Worm (Caenorhabditis elegans): ENCODE results near the gene Y51B9A.7.

Y51B9A.7 gene

ce11 chrII:9358230-9358629, 41.6 kb upstream of the Y51B9A.7 start, which contains the start of gene mel-11:
TSS of gene mel-11 (plus strand) at chrII:9358530.
- TF ChIP-seq nfya-2 (GFP tag; IDR thresholded peaks at IDR 0.05) = no peak
- TF ChIP-seq F10E7.11 (tag; optimal IDR thresholded peaks at IDR 0.05) = no peak
- TF ChIP-seq athp-1 (tag; optimal IDR thresholded peaks at IDR 0.05) = no peak
- no peak for TF ChIP-seq ztf-22 (GFP tag; optimal IDR thresholded peaks at IDR 0.05)
- TF ChIP-seq B0261.1 (tag; optimal IDR thresholded peaks at IDR 0.05) = no peak
- TF ChIP-seq F57A8.1 (GFP tag; optimal IDR thresholded peaks at IDR 0.05) = no peak

- TF ChIP-seq F10E7.11 (tag; optimal IDR thresholded peaks at IDR 0.05) = no peak
- TF ChIP-seq K11D2.4 (GFP tag; IDR thresholded peaks at IDR 0.05) = no peak
- TF ChIP-seq rec-8 (tag; optimal IDR thresholded peaks at IDR 0.05) = no peak
- no peak for TF ChIP-seq ekl-4 (GFP tag; IDR thresholded peaks at IDR 0.05)
- no peak for TF ChIP-seq F52B5.7 (tag; optimal IDR thresholded peaks at IDR 0.05)
- no peak for TF ChIP-seq him-1 (tag; optimal IDR thresholded peaks at IDR 0.05)
- no peak for TF ChIP-seq ztf-26 (tag; optimal IDR thresholded peaks at IDR 0.05)
- no peak for TF ChIP-seq Y53F4B.3 (GFP tag; IDR thresholded peaks at IDR 0.05)
- no peak for TF ChIP-seq let-607 (tag; optimal IDR thresholded peaks at IDR 0.05)
- TF ChIP-seq lsy-27 (tag; optimal IDR thresholded peaks at IDR 0.05; ENCODE audit: borderline replicate concordance, insufficient read depth) = no peak
- TF ChIP-seq madf-10 (tag; optimal IDR thresholded peaks at IDR 0.05) = no peak
- TF ChIP-seq lag-1 (GFP tag; IDR thresholded peaks at IDR 0.05) = no peak
- no peak for TF ChIP-seq gei-17 (GFP tag; optimal IDR thresholded peaks at IDR 0.05)
- TF ChIP-seq zfh-2 (GFP tag; conservative IDR thresholded peaks at IDR 0.05) = no peak
- no peak for TF ChIP-seq repo-1 (tag; optimal IDR thresholded peaks at IDR 0.05)
- TF ChIP-seq unc-62 (GFP tag; optimal IDR thresholded peaks at IDR 0.05) = no peak
- no peak for TF ChIP-seq rpc-1 (optimal IDR thresholded peaks at IDR 0.05)
- TF ChIP-seq rpc-1 (tag; optimal IDR thresholded peaks at IDR 0.05) = no peak
- TF ChIP-seq tbp1 (GFP tag; optimal IDR thresholded peaks at IDR 0.05) = no peak
Measured at ce11 chrII:9362249-9362648, 37.6 kb upstream of the Y51B9A.7 start.

- TF ChIP-seq Y53F4B.3 (GFP tag; IDR thresholded peaks at IDR 0.05) (no peak), F52B5.7 (tag; optimal IDR thresholded peaks at IDR 0.05) (no peak), lin-26 (GFP tag; IDR thresholded peaks at IDR 0.05) (no peak), F57C9.4 (tag; optimal IDR thresholded peaks at IDR 0.05) (no peak), pbrm-1 (GFP tag; IDR thresholded peaks at IDR 0.05) (no peak), rcor-1 (GFP tag; IDR thresholded peaks at IDR 0.05) (no peak), aptf-3 (GFP tag; IDR thresholded peaks at IDR 0.05) (no peak), ceh-58 (GFP tag; IDR thresholded peaks at IDR 0.05) (no peak), Y67H2A.10 (GFP tag; conservative IDR thresholded peaks at IDR 0.05) (no peak), efl-1 (GFP tag; optimal IDR thresholded peaks at IDR 0.05) (no peak)
Measured at ce11 chrII:9369394-9369793, 30.5 kb upstream of the Y51B9A.7 start.

ce11 chrII:9372393-9372792, 27.5 kb upstream of the Y51B9A.7 start, which contains the start of gene C06C3.3:
TSS of gene C06C3.3 (minus strand) at chrII:9372493.
- TF ChIP-seq xnd-1 (tag; optimal IDR thresholded peaks at IDR 0.05) (no peak), die-1 (tag; optimal IDR thresholded peaks at IDR 0.05) (no peak), B0019.2 (GFP tag; conservative IDR thresholded peaks at IDR 0.05) (no peak), efl-1 (GFP tag; optimal IDR thresholded peaks at IDR 0.05) (no peak), chd-7 (tag; optimal IDR thresholded peaks at IDR 0.05) (no peak), rcor-1 (GFP tag; IDR thresholded peaks at IDR 0.05) (no peak), nhr-120 (GFP tag; IDR thresholded peaks at IDR 0.05) (no peak), ceh-40 (GFP tag; IDR thresholded peaks at IDR 0.05) (no peak), nfya-2 (GFP tag; IDR thresholded peaks at IDR 0.05) (no peak)

Data from whole organism, young adult.